Fruit fly (Drosophila melanogaster): ENCODE measurements around the gene Tsp96F.
A peak's percentile ranks its signal among the peaks of the same experiment; 100 is the strongest.

Gene Tsp96F

dm6 chr3R:25881915-25882314 is 688 bp upstream of the Tsp96F start, which contains the start of gene SppL:
Gene SppL, plus strand, starts transcription at chr3R:25881984.
- TF ChIP-seq Sox14 (GFP tag; optimal IDR thresholded peaks at IDR 0.05) (peak; percentile 73), CG6854 (GFP tag; optimal IDR thresholded peaks at IDR 0.05) (peak; percentile 18), Eip93F (GFP tag; optimal IDR thresholded peaks at IDR 0.05) (no peak), fkh (GFP tag; optimal IDR thresholded peaks at IDR 0.05) (peak; percentile 83), OdsH (GFP tag; optimal IDR thresholded peaks at IDR 0.05) (no peak)

- TF ChIP-seq CG8119 (GFP tag; IDR thresholded peaks at IDR 0.05) = peak; percentile 70
- TF ChIP-seq Gug (GFP tag; IDR thresholded peaks at IDR 0.05) = peak; percentile 11; the same call in 1 of the 2 replicates
- TF ChIP-seq ss (GFP tag; optimal IDR thresholded peaks at IDR 0.05) = peak; percentile 9 to 50
- TF ChIP-seq pdm3 (GFP tag; optimal IDR thresholded peaks at IDR 0.05) = peak; percentile 15
- no peak for TF ChIP-seq Ets21C (GFP tag; optimal IDR thresholded peaks at IDR 0.05)
- peak; percentile 52 for TF ChIP-seq Lpt (GFP tag; optimal IDR thresholded peaks at IDR 0.05)
- TF ChIP-seq CG6276 (GFP tag; optimal IDR thresholded peaks at IDR 0.05) = peak; percentile 21
- no peak for TF ChIP-seq dac (GFP tag; optimal IDR thresholded peaks at IDR 0.05)
- no peak for TF ChIP-seq Sox14 (GFP tag; optimal IDR thresholded peaks at IDR 0.05)
- peak; percentile 23 for TF ChIP-seq spab (GFP tag; optimal IDR thresholded peaks at IDR 0.05)
- TF ChIP-seq CG4318 (GFP tag; optimal IDR thresholded peaks at IDR 0.05) = peak; percentile 42
- no peak for TF ChIP-seq CG6854 (GFP tag; optimal IDR thresholded peaks at IDR 0.05)
- TF ChIP-seq CG10669 (GFP tag; optimal IDR thresholded peaks at IDR 0.05) = peak; percentile 28
- TF ChIP-seq CG3919 (GFP tag; optimal IDR thresholded peaks at IDR 0.05) = peak; percentile 43
- peak; percentile 28 for TF ChIP-seq Hr39 (GFP tag; optimal IDR thresholded peaks at IDR 0.05)
- TF ChIP-seq Sox15 (GFP tag; optimal IDR thresholded peaks at IDR 0.05) = no peak
- peak; percentile 62 for TF ChIP-seq CG6792 (GFP tag; optimal IDR thresholded peaks at IDR 0.05)
- peak; percentile 64 for TF ChIP-seq CG34406 (GFP tag; optimal IDR thresholded peaks at IDR 0.05)
- TF ChIP-seq CG9139 (GFP tag; optimal IDR thresholded peaks at IDR 0.05) = no peak
- no peak for TF ChIP-seq CG6808 (GFP tag; optimal IDR thresholded peaks at IDR 0.05)
- TF ChIP-seq lz (GFP tag; optimal IDR thresholded peaks at IDR 0.05) = peak; percentile 34
- TF ChIP-seq svp (GFP tag) = peak; percentile 55
- TF ChIP-seq fd59A (GFP tag; optimal IDR thresholded peaks at IDR 0.05) = no peak
- TF ChIP-seq CG11294 (GFP tag; IDR thresholded peaks at IDR 0.05) = no peak
- no peak for TF ChIP-seq Hr38 (GFP tag; optimal IDR thresholded peaks at IDR 0.05)
- TF ChIP-seq CG32006 (GFP tag; optimal IDR thresholded peaks at IDR 0.05) = peak; percentile 82
- TF ChIP-seq achi (GFP tag; optimal IDR thresholded peaks at IDR 0.05) = peak; percentile 63
- TF ChIP-seq Ets96B (tag; optimal IDR thresholded peaks at IDR 0.05) = peak; percentile 53
- peak; percentile 35 for TF ChIP-seq Eip75B (GFP tag; optimal IDR thresholded peaks at IDR 0.05)
- peak; percentile 66 for TF ChIP-seq CG10631 (GFP tag; optimal IDR thresholded peaks at IDR 0.05)
- no peak for TF ChIP-seq fd85E (GFP tag; optimal IDR thresholded peaks at IDR 0.05)
- peak; percentile 24 for TF ChIP-seq CG7368 (GFP tag; optimal IDR thresholded peaks at IDR 0.05)
- TF ChIP-seq topi (GFP tag; optimal IDR thresholded peaks at IDR 0.05) = peak; percentile 50
- TF ChIP-seq salr (GFP tag; optimal IDR thresholded peaks at IDR 0.05) = peak in 1 of 2 experiments; percentile 55
- peak; percentile 14 for TF ChIP-seq Blimp-1 (GFP tag; optimal IDR thresholded peaks at IDR 0.05)
- TF ChIP-seq CG11762 (GFP tag; optimal IDR thresholded peaks at IDR 0.05; ENCODE audit: insufficient read depth) = peak; percentile 22
- peak; percentile 41 for TF ChIP-seq OdsH (GFP tag; optimal IDR thresholded peaks at IDR 0.05)
- TF ChIP-seq Eip78C (GFP tag) = peak; percentile 76
- no peak for TF ChIP-seq Eip93F (GFP tag; optimal IDR thresholded peaks at IDR 0.05)
- TF ChIP-seq CG3032 (tag; optimal IDR thresholded peaks at IDR 0.05) = peak; percentile 52
- peak; percentile 39 for TF ChIP-seq CG31627 (GFP tag; optimal IDR thresholded peaks at IDR 0.05)
- TF ChIP-seq CG8632 (GFP tag; optimal IDR thresholded peaks at IDR 0.05) = peak; percentile 57
- peak; percentile 18; the same call in 1 of the 3 replicates for TF ChIP-seq CG6163 (GFP tag; IDR thresholded peaks at IDR 0.05)
- peak; percentile 14 for TF ChIP-seq cyc (GFP tag; optimal IDR thresholded peaks at IDR 0.05)
- TF ChIP-seq CG11902 (GFP tag; optimal IDR thresholded peaks at IDR 0.05) = no peak
- TF ChIP-seq net (GFP tag; optimal IDR thresholded peaks at IDR 0.05) = peak; percentile 52
- no peak for TF ChIP-seq CG16779 (tag; optimal IDR thresholded peaks at IDR 0.05)
Measured at dm6 chr3R:25880198-25880970, 843 bp downstream of the Tsp96F start.
